Worm (Caenorhabditis elegans) whole organism, L1 larva: ENCODE data around the gene C34E10.12.

ENCODE experiments used
- efl-1 ChIP-seq, 4 experiments: fragments of 150-350 bp; optimal IDR thresholded peaks in 3 of 4; peaks in 1 of 4; 1 replicate in 1 of 4; 2 replicates in 3 of 4; lab custom pipeline; 2014; ENCODE audit warnings: missing biosample characterization in 2 of 4, missing genetic modification characterization in 2 of 4, missing genetic modification reagents in 2 of 4
- egl-27 ChIP-seq, 2 experiments: fragments of 150-350 bp in 1 of 2; sonication (generic microtip); optimal IDR thresholded peaks; 3 replicates each; lab custom pipeline; 2017 to 2018; ENCODE audit warnings: missing biosample characterization in 2 of 2, missing genetic modification characterization in 2 of 2, missing genetic modification reagents in 2 of 2
- mdl-1 ChIP-seq, 2 experiments: fragments of 150-350 bp; optimal IDR thresholded peaks; 2 replicates each; lab custom pipeline; 2014 to 2017; ENCODE audit warnings: missing biosample characterization in 2 of 2, missing genetic modification characterization in 2 of 2, inconsistent platforms in 1 of 2
- mep-1 ChIP-seq: fragments of 150-350 bp; optimal IDR thresholded peaks from 2 replicates; lab custom pipeline; 2014; ENCODE audit warnings: missing biosample characterization, missing genetic modification characterization
- nhr-76 ChIP-seq: sonication (generic microtip); optimal IDR thresholded peaks from 2 replicates; lab custom pipeline; 2017; ENCODE audit warnings: missing biosample characterization, missing genetic modification characterization
- nhr-77 ChIP-seq: fragments of 150-350 bp; optimal IDR thresholded peaks from 2 replicates; lab custom pipeline; 2014; ENCODE audit warnings: missing biosample characterization, missing genetic modification characterization
- rnt-1 ChIP-seq: sonication (generic microtip); optimal IDR thresholded peaks from 2 replicates; lab custom pipeline; 2016; ENCODE audit warnings: mild to moderate bottlenecking, missing genetic modification characterization, moderate library complexity, missing compliant biosample characterization

DNA sequence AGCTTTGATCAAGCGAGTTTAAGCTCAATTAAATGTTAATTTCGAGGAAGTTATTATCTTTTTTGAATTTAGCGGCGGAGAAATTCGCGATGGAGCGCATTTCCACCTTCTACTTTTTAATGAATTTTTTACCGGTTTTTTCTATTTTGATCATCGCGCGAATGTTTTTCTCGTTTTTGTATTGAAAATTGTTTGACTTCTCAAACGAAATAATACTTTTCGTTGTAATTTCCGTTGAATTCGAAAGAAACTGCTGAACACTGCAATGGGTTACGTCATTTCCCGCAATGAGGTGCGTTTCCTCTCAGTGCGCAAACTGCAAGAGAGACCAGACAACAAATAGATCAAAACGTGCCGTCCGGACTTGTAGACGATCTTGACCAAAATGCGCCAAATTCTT lies 46.5 kb downstream of the C34E10.12 start:
- TF ChIP-seq nhr-76 (no peak), mdl-1 (tag; optimal IDR thresholded peaks at IDR 0.05; lab: Kevin White, UChicago) (no peak), egl-27 (tag; optimal IDR thresholded peaks at IDR 0.05; lab: Kevin White, UChicago) (no peak), rnt-1 (tag; lab: Kevin White, UChicago) (no peak), nhr-77 (tag; lab: Kevin White, UChicago) (no peak), mep-1 (no peak), efl-1 (optimal IDR thresholded peaks at IDR 0.05; lab: Kevin White, UChicago) (no peak), efl-1 (GFP tag; optimal IDR thresholded peaks at IDR 0.05 in 1 of 2; lab: Kevin White, UChicago) (peak in 1 of 2 experiments; percentile 52)
